Fruit fly (Drosophila melanogaster): Measurements from ENCODE around the gene Adgf-C.

Adgf-C gene

dm6 chr3R:13685969-13686368 is 20.6 kb upstream of the Adgf-C start:
- no peak for TF ChIP-seq jim (GFP tag; optimal IDR thresholded peaks at IDR 0.05)
- TF ChIP-seq sv (GFP tag; optimal IDR thresholded peaks at IDR 0.05) = no peak
- TF ChIP-seq pan (optimal IDR thresholded peaks at IDR 0.05) = no peak

- TF ChIP-seq psq (GFP tag; optimal IDR thresholded peaks at IDR 0.05) = peak; percentile 64
- TF ChIP-seq OdsH (GFP tag; optimal IDR thresholded peaks at IDR 0.05) = peak; percentile 23
- TF ChIP-seq Vsx2 (GFP tag; optimal IDR thresholded peaks at IDR 0.05; ENCODE audit: partially characterized antibody) = no peak
- peak; percentile 44 for TF ChIP-seq rgr (GFP tag; optimal IDR thresholded peaks at IDR 0.05)
Observed at dm6 chr3R:13686371-13687211, 20.0 kb upstream of the Adgf-C start, which contains the start of gene omd. TSS of gene omd (minus strand) at chr3R:13687210.

dm6 chr3R:13693753-13694152 is 12.8 kb upstream of the Adgf-C start, which contains the start of gene CG14367:
TSS of gene CG14367 (plus strand) at chr3R:13694053.
- TF ChIP-seq psq (GFP tag; optimal IDR thresholded peaks at IDR 0.05) (no peak), Dif (GFP tag; optimal IDR thresholded peaks at IDR 0.05; ENCODE audit: partially characterized antibody) (no peak), dsf (GFP tag; optimal IDR thresholded peaks at IDR 0.05; ENCODE audit: borderline replicate concordance) (no peak), Myc (optimal IDR thresholded peaks at IDR 0.05) (no peak), tai (GFP tag; optimal IDR thresholded peaks at IDR 0.05) (no peak), CrebA (GFP tag; optimal IDR thresholded peaks at IDR 0.05; ENCODE audit: borderline replicate concordance) (no peak), brk (GFP tag; optimal IDR thresholded peaks at IDR 0.05) (no peak), rgr (GFP tag; optimal IDR thresholded peaks at IDR 0.05) (no peak), sage (GFP tag; optimal IDR thresholded peaks at IDR 0.05) (no peak), Hr78 (GFP tag; optimal IDR thresholded peaks at IDR 0.05) (no peak), Vsx2 (GFP tag; optimal IDR thresholded peaks at IDR 0.05; ENCODE audit: partially characterized antibody) (no peak), woc (GFP tag; optimal IDR thresholded peaks at IDR 0.05) (no peak), lola (GFP tag; optimal IDR thresholded peaks at IDR 0.05) (no peak), N (GFP tag; optimal IDR thresholded peaks at IDR 0.05) (no peak), Mio (GFP tag; optimal IDR thresholded peaks at IDR 0.05) (no peak), fru (GFP tag; optimal IDR thresholded peaks at IDR 0.05) (no peak), h (GFP tag; optimal IDR thresholded peaks at IDR 0.05) (no peak)

- TF ChIP-seq usp (GFP tag; optimal IDR thresholded peaks at IDR 0.05) (no peak), dmrt93B (GFP tag; optimal IDR thresholded peaks at IDR 0.05) (no peak), Rel (GFP tag; optimal IDR thresholded peaks at IDR 0.05) (no peak), Rel (tag; optimal IDR thresholded peaks at IDR 0.05) (no peak), CG32264 (GFP tag; optimal IDR thresholded peaks at IDR 0.05) (no peak), HLH106 (tag; optimal IDR thresholded peaks at IDR 0.05) (no peak), jim (GFP tag; optimal IDR thresholded peaks at IDR 0.05) (no peak), dl (GFP tag; optimal IDR thresholded peaks at IDR 0.05; ENCODE audit: insufficient read depth in 1 of 2, partially characterized antibody in 2 of 2) (no peak)
Observed at dm6 chr3R:13699350-13699749, 7.2 kb upstream of the Adgf-C start.

dm6 chr3R:13700192-13700591 is 6.4 kb upstream of the Adgf-C start, which contains the start of gene ninaB:
TSS of gene ninaB (plus strand) at chr3R:13700565.
- TF ChIP-seq tai (GFP tag; optimal IDR thresholded peaks at IDR 0.05) (no peak), dmrt93B (GFP tag; optimal IDR thresholded peaks at IDR 0.05) (no peak), psq (GFP tag; optimal IDR thresholded peaks at IDR 0.05) (no peak), usp (GFP tag; optimal IDR thresholded peaks at IDR 0.05) (no peak), dsf (GFP tag; optimal IDR thresholded peaks at IDR 0.05; ENCODE audit: borderline replicate concordance) (no peak), Abd-B (GFP tag; optimal IDR thresholded peaks at IDR 0.05) (no peak), OdsH (GFP tag; optimal IDR thresholded peaks at IDR 0.05) (no peak), Hr78 (GFP tag; optimal IDR thresholded peaks at IDR 0.05) (no peak), sage (GFP tag; optimal IDR thresholded peaks at IDR 0.05) (no peak), sv (GFP tag; optimal IDR thresholded peaks at IDR 0.05) (no peak), lola (GFP tag; optimal IDR thresholded peaks at IDR 0.05) (no peak), ey (GFP tag; optimal IDR thresholded peaks at IDR 0.05) (no peak), Dfd (GFP tag; optimal IDR thresholded peaks at IDR 0.05) (no peak), fru (GFP tag; optimal IDR thresholded peaks at IDR 0.05) (no peak)
